Fruit fly (Drosophila melanogaster) whole organism, prepupa: ENCODE data around the gene mab-21.
A peak's percentile ranks its signal among the peaks of the same experiment; 100 is the strongest.

Source experiments
- CG10631 ChIP-seq: fragments of 200-800 bp; sonication (Bioruptor generic); optimal IDR thresholded peaks from 2 replicates; lab custom pipeline; 2016; ENCODE audit warnings: missing biosample characterization, missing genetic modification characterization
- CG10669 ChIP-seq: fragments of 200-800 bp; sonication (Bioruptor generic); optimal IDR thresholded peaks from 3 replicates; lab custom pipeline; 2018; ENCODE audit warnings: missing biosample characterization, mild to moderate bottlenecking, missing genetic modification characterization, moderate library complexity
- CG11294 ChIP-seq: fragments of 200-800 bp; sonication (Bioruptor generic); IDR thresholded peaks from 2 replicates; pipeline ENCODE4 v1.3.6; 2022; ENCODE audit warnings: missing biosample characterization, missing genetic modification characterization
- CG11762 ChIP-seq: fragments of 200-800 bp; sonication (Bioruptor generic); optimal IDR thresholded peaks from 3 replicates; lab custom pipeline; 2016; ENCODE audit warnings: missing biosample characterization, missing genetic modification characterization; ENCODE audit not compliant: insufficient read depth
- CG11902 ChIP-seq: fragments of 200-800 bp; sonication (Bioruptor generic); optimal IDR thresholded peaks from 3 replicates; lab custom pipeline; 2016; ENCODE audit warnings: missing biosample characterization, missing genetic modification characterization
- CG15336 ChIP-seq: fragments of 200-800 bp; sonication (Bioruptor generic); IDR thresholded peaks from 2 replicates; pipeline ENCODE4 v1.3.6; 2022; ENCODE audit warnings: missing biosample characterization, missing genetic modification characterization
- CG1621 ChIP-seq: fragments of 200-800 bp; sonication (Bioruptor generic); optimal IDR thresholded peaks from 3 replicates; lab custom pipeline; 2018; ENCODE audit warnings: missing biosample characterization, mild to moderate bottlenecking, missing genetic modification characterization
- CG16779 ChIP-seq: fragments of 200-800 bp; sonication (Bioruptor generic); optimal IDR thresholded peaks from 3 replicates; lab custom pipeline; 2017; ENCODE audit warnings: missing biosample characterization, mild to moderate bottlenecking, missing genetic modification characterization
- CG3032 ChIP-seq: fragments of 200-800 bp; optimal IDR thresholded peaks from 2 replicates; lab custom pipeline; 2019; ENCODE audit warnings: missing biosample characterization, mild to moderate bottlenecking, missing genetic modification characterization, moderate library complexity
- CG32006 ChIP-seq: fragments of 200-800 bp; sonication (Bioruptor generic); optimal IDR thresholded peaks from 3 replicates; lab custom pipeline; 2017; ENCODE audit warnings: missing biosample characterization, mild to moderate bottlenecking, missing genetic modification characterization
- CG34406 ChIP-seq: fragments of 200-800 bp; sonication (Bioruptor generic); optimal IDR thresholded peaks from 3 replicates; lab custom pipeline; 2016; ENCODE audit warnings: missing biosample characterization, missing genetic modification characterization
- CG3919 ChIP-seq: fragments of 200-800 bp; sonication (Bioruptor generic); optimal IDR thresholded peaks from 3 replicates; lab custom pipeline; 2016; ENCODE audit warnings: missing biosample characterization, missing genetic modification characterization
- CG4318 ChIP-seq: fragments of 200-800 bp; sonication (Bioruptor generic); optimal IDR thresholded peaks from 3 replicates; lab custom pipeline; 2017; ENCODE audit warnings: missing biosample characterization, mild to moderate bottlenecking, missing genetic modification characterization
- CG6163 ChIP-seq: fragments of 200-800 bp; sonication (Bioruptor generic); IDR thresholded peaks from 3 replicates; pipeline ENCODE4 v1.3.6; 2022; ENCODE audit warnings: missing biosample characterization, missing genetic modification characterization
- CG6276 ChIP-seq: fragments of 200-800 bp; sonication (Bioruptor generic); optimal IDR thresholded peaks from 2 replicates; lab custom pipeline; 2017; ENCODE audit warnings: missing biosample characterization, mild to moderate bottlenecking, missing genetic modification characterization
- CG6792 ChIP-seq: fragments of 200-800 bp; sonication (Bioruptor generic); optimal IDR thresholded peaks from 3 replicates; lab custom pipeline; 2016; ENCODE audit warnings: missing biosample characterization, missing genetic modification characterization
- CG6854 ChIP-seq: fragments of 200-800 bp; sonication (Bioruptor generic); optimal IDR thresholded peaks from 2 replicates; lab custom pipeline; 2017; ENCODE audit warnings: missing biosample characterization, mild to moderate bottlenecking, missing genetic modification characterization
- CG8319 ChIP-seq: fragments of 200-800 bp; sonication (Bioruptor generic); optimal IDR thresholded peaks from 3 replicates; lab custom pipeline; 2016; ENCODE audit warnings: missing biosample characterization, missing genetic modification characterization
- CG9139 ChIP-seq: fragments of 200-800 bp; sonication (Bioruptor generic); optimal IDR thresholded peaks from 3 replicates; lab custom pipeline; 2017; ENCODE audit warnings: missing biosample characterization, mild to moderate bottlenecking, missing genetic modification characterization
- Eip75B ChIP-seq: fragments of 200-800 bp; sonication (Bioruptor generic); optimal IDR thresholded peaks from 3 replicates; lab custom pipeline; 2016; ENCODE audit warnings: missing biosample characterization, missing genetic modification characterization
- Eip78C ChIP-seq: fragments of 200-800 bp; sonication (Bioruptor generic); peaks from one replicate; lab custom pipeline; 2016; ENCODE audit warnings: missing biosample characterization, missing genetic modification characterization
- Eip93F ChIP-seq: fragments of 200-800 bp; sonication (Bioruptor generic); optimal IDR thresholded peaks from 2 replicates; lab custom pipeline; 2016; ENCODE audit warnings: missing biosample characterization, mild to moderate bottlenecking, missing genetic modification characterization
- Gug ChIP-seq: fragments of 200-800 bp; sonication (Bioruptor generic); IDR thresholded peaks from 2 replicates; pipeline ENCODE4 v1.3.6; 2022; ENCODE audit warnings: missing biosample characterization, missing genetic modification characterization
- Hr38 ChIP-seq: sonication (Bioruptor generic); optimal IDR thresholded peaks from 2 replicates; lab custom pipeline; 2016; ENCODE audit warnings: missing biosample characterization, missing genetic modification characterization
- Hr39 ChIP-seq: fragments of 200-800 bp; sonication (Bioruptor generic); optimal IDR thresholded peaks from 2 replicates; lab custom pipeline; 2016; ENCODE audit warnings: missing biosample characterization, missing genetic modification characterization
- Hr4 ChIP-seq: fragments of 200-800 bp; sonication (Bioruptor generic); optimal IDR thresholded peaks from 3 replicates; lab custom pipeline; 2016; ENCODE audit warnings: missing biosample characterization, missing genetic modification characterization
- Lpt ChIP-seq: fragments of 200-800 bp; sonication (Bioruptor generic); optimal IDR thresholded peaks from 3 replicates; lab custom pipeline; 2016; ENCODE audit warnings: missing biosample characterization, missing genetic modification characterization
- Met ChIP-seq: fragments of 200-800 bp; sonication (Bioruptor generic); optimal IDR thresholded peaks from 3 replicates; lab custom pipeline; 2016; ENCODE audit warnings: missing biosample characterization, missing genetic modification characterization
- OdsH ChIP-seq: fragments of 200-800 bp; sonication (Bioruptor generic); optimal IDR thresholded peaks from 3 replicates; lab custom pipeline; 2016; ENCODE audit warnings: missing biosample characterization, missing genetic modification characterization
- Smox ChIP-seq: fragments of 200-800 bp; sonication (Bioruptor generic); optimal IDR thresholded peaks from 3 replicates; lab custom pipeline; 2016; ENCODE audit warnings: missing biosample characterization, missing genetic modification characterization
- Sox102F ChIP-seq: fragments of 200-800 bp; sonication (Bioruptor generic); optimal IDR thresholded peaks from 2 replicates; lab custom pipeline; 2016; ENCODE audit warnings: missing biosample characterization, mild to moderate bottlenecking, missing genetic modification characterization
- Sox15 ChIP-seq: fragments of 200-800 bp; sonication (Bioruptor generic); optimal IDR thresholded peaks from 3 replicates; lab custom pipeline; 2016; ENCODE audit warnings: missing biosample characterization, missing genetic modification characterization
- achi ChIP-seq: fragments of 200-800 bp; sonication (Bioruptor generic); optimal IDR thresholded peaks from 3 replicates; lab custom pipeline; 2016; ENCODE audit warnings: missing biosample characterization, missing genetic modification characterization
- acj6 ChIP-seq: fragments of 200-800 bp; sonication (Bioruptor generic); optimal IDR thresholded peaks from 3 replicates; lab custom pipeline; 2016; ENCODE audit warnings: missing biosample characterization, missing genetic modification characterization
- dac ChIP-seq: fragments of 200-800 bp; sonication (Bioruptor generic); optimal IDR thresholded peaks from 2 replicates; lab custom pipeline; 2017; ENCODE audit warnings: missing biosample characterization, mild to moderate bottlenecking, missing genetic modification characterization
- eg ChIP-seq: fragments of 200-800 bp; sonication (Bioruptor generic); IDR thresholded peaks from 3 replicates; pipeline ENCODE4 v1.3.6; 2022; ENCODE audit warnings: missing biosample characterization, missing genetic modification characterization
- esn ChIP-seq: fragments of 200-800 bp; sonication (Bioruptor generic); optimal IDR thresholded peaks from 2 replicates; lab custom pipeline; 2016; ENCODE audit warnings: missing biosample characterization, mild to moderate bottlenecking, missing genetic modification characterization, moderate library complexity
- fd59A ChIP-seq: fragments of 200-800 bp; sonication (Bioruptor generic); optimal IDR thresholded peaks from 2 replicates; lab custom pipeline; 2017; ENCODE audit warnings: missing biosample characterization, mild to moderate bottlenecking, missing genetic modification characterization, missing genetic modification reagents
- fkh ChIP-seq: fragments of 200-800 bp; sonication (Bioruptor generic); optimal IDR thresholded peaks from 3 replicates; lab custom pipeline; 2017; ENCODE audit warnings: missing biosample characterization, mild to moderate bottlenecking, missing genetic modification characterization, moderate library complexity
- lz ChIP-seq: fragments of 200-800 bp; sonication (Bioruptor generic); optimal IDR thresholded peaks from 3 replicates; lab custom pipeline; 2016; ENCODE audit warnings: missing biosample characterization, missing genetic modification characterization
- net ChIP-seq: fragments of 200-800 bp; sonication (Bioruptor generic); optimal IDR thresholded peaks from 3 replicates; lab custom pipeline; 2016; ENCODE audit warnings: missing biosample characterization, missing genetic modification characterization
- pdm3 ChIP-seq: fragments of 200-800 bp; sonication (Bioruptor generic); optimal IDR thresholded peaks from 3 replicates; lab custom pipeline; 2016; ENCODE audit warnings: missing biosample characterization, missing genetic modification characterization
- spab ChIP-seq: fragments of 200-800 bp; sonication (Bioruptor generic); optimal IDR thresholded peaks from 2 replicates; lab custom pipeline; 2017; ENCODE audit warnings: missing biosample characterization, mild to moderate bottlenecking, missing genetic modification characterization, missing genetic modification reagents
- ss ChIP-seq, 2 experiments: fragments of 200-800 bp; sonication (Bioruptor generic); optimal IDR thresholded peaks; 2 replicates in 1 of 2; 3 replicates in 1 of 2; lab custom pipeline; 2017 to 2018; ENCODE audit warnings: mild to moderate bottlenecking in 2 of 2, missing biosample characterization in 2 of 2, missing genetic modification characterization in 2 of 2, moderate library complexity in 1 of 2
- svp ChIP-seq: fragments of 200-800 bp; sonication (Bioruptor generic); peaks from one replicate; lab custom pipeline; 2016; ENCODE audit warnings: missing biosample characterization, missing genetic modification characterization
- vri ChIP-seq: fragments of 200-800 bp; sonication (Bioruptor generic); optimal IDR thresholded peaks from 3 replicates; lab custom pipeline; 2016; ENCODE audit warnings: missing biosample characterization, mild to moderate bottlenecking, missing genetic modification characterization

mab-21 gene

dm6 chrX:6030010-6030409 lies 17.0 kb upstream of the mab-21 start (continued):
- TF ChIP-seq lz (GFP tag; lab: Kevin White, UChicago) = peak; percentile 73
- TF ChIP-seq fd59A (GFP tag; lab: Kevin White, UChicago) = no peak
- peak; percentile 22 for TF ChIP-seq CG11902 (GFP tag; lab: Kevin White, UChicago)
- TF ChIP-seq CG10669 (GFP tag; lab: Kevin White, UChicago) = peak; percentile 17
- no peak for TF ChIP-seq eg (GFP tag; lab: Robert Waterston, UW)
- TF ChIP-seq CG6276 = no peak
- peak; percentile 85 for TF ChIP-seq Eip78C
- TF ChIP-seq net = no peak
- TF ChIP-seq pdm3 = peak; percentile 34
- TF ChIP-seq acj6 (GFP tag; lab: Kevin White, UChicago) = peak; percentile 40
- TF ChIP-seq Sox102F (GFP tag; lab: Kevin White, UChicago) = peak; percentile 70
- peak; percentile 80 for TF ChIP-seq Met (GFP tag; lab: Kevin White, UChicago)
- no peak for TF ChIP-seq CG4318 (GFP tag; lab: Kevin White, UChicago)
- TF ChIP-seq ss (GFP tag; optimal IDR thresholded peaks at IDR 0.05; lab: Kevin White, UChicago) = peak in 1 of 2 experiments; percentile 17
- TF ChIP-seq fkh (GFP tag; lab: Kevin White, UChicago) = no peak
- peak; percentile 44 for TF ChIP-seq vri
- peak; percentile 50 for TF ChIP-seq CG6792 (GFP tag; lab: Kevin White, UChicago)
- TF ChIP-seq CG11762 (GFP tag; lab: Kevin White, UChicago) = no peak
- no peak for TF ChIP-seq CG32006 (GFP tag; lab: Kevin White, UChicago)
- TF ChIP-seq CG8319 (GFP tag; lab: Kevin White, UChicago) = no peak
- TF ChIP-seq OdsH = peak; percentile 8
- TF ChIP-seq CG10631 = peak; percentile 22
- no peak for TF ChIP-seq Lpt (GFP tag; lab: Kevin White, UChicago)

DNA sequence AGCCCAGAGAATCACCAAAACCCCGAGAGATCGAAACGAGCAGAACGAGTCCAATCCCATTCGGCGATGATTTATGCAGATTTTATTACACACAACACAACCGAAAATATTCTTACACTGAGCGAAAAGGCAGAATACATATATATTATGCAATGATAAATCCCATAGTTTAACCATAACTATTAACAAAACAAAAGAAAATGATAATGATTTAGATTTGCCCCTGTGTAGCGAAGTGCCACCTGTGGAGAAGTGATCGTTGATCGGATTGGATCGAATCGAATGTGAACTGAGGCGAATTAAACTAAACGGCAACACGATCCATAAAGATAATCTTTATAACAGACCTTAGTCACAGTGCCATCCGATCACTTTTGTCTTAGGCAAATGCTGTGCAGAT lies 16.0 kb upstream of the mab-21 start:
- TF ChIP-seq CG6163 = no peak
- peak; percentile 18 for TF ChIP-seq Eip78C
- TF ChIP-seq CG11294 (GFP tag; lab: Robert Waterston, UW) = no peak
- no peak for TF ChIP-seq CG16779
- TF ChIP-seq svp (GFP tag; lab: Kevin White, UChicago) = peak; percentile 60
- TF ChIP-seq vri = no peak

DNA sequence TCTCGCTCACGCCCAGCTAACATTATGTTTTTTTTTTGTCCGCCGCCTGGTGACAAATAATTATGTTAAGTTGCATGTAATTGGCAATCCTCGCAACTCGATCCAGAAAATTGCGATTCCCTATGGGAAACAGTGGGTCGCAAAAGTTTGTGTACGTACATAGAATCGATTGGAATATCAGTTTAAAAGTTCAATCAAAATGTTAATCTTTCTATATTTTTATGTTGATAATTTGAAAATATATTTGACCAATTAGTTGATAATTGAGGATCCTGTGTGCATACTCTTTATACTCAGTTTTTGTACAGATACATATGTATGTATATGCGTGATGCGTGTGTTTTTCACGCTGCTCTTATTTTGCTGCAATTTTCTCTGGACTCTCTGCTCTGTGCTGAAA lies 14.9 kb upstream of the mab-21 start:
- peak; percentile 59 for TF ChIP-seq pdm3
- TF ChIP-seq CG6276 = no peak
- TF ChIP-seq CG6792 (GFP tag; lab: Kevin White, UChicago) = peak; percentile 23
- no peak for TF ChIP-seq Sox15
- peak; percentile 43 for TF ChIP-seq CG1621 (tag; lab: Kevin White, UChicago)
- TF ChIP-seq CG9139 (GFP tag; lab: Kevin White, UChicago) = peak; percentile 21
- peak; percentile 1 for TF ChIP-seq CG6854 (GFP tag; lab: Kevin White, UChicago)
- peak; percentile 37 for TF ChIP-seq OdsH
- TF ChIP-seq CG15336 (GFP tag; lab: Robert Waterston, UW) = peak; percentile 81
- TF ChIP-seq Sox102F (GFP tag; lab: Kevin White, UChicago) = peak; percentile 25
- TF ChIP-seq Met (GFP tag; lab: Kevin White, UChicago) = peak; percentile 60
- peak; percentile 46 for TF ChIP-seq CG10631
- TF ChIP-seq lz (GFP tag; lab: Kevin White, UChicago) = peak; percentile 40
- no peak for TF ChIP-seq Eip93F (GFP tag; lab: Kevin White, UChicago)
- peak; percentile 47 for TF ChIP-seq spab (GFP tag; lab: Kevin White, UChicago)
- TF ChIP-seq CG11294 (GFP tag; lab: Robert Waterston, UW) = peak; percentile 55
- TF ChIP-seq Hr4 (GFP tag; lab: Kevin White, UChicago) = peak; percentile 54
- no peak for TF ChIP-seq dac (GFP tag; lab: Kevin White, UChicago)
- TF ChIP-seq Hr38 (GFP tag; lab: Kevin White, UChicago) = no peak
- TF ChIP-seq achi = peak; percentile 67
- TF ChIP-seq CG11902 (GFP tag; lab: Kevin White, UChicago) = peak; percentile 5
- TF ChIP-seq Hr39 = peak; percentile 14
- TF ChIP-seq Smox (GFP tag; lab: Kevin White, UChicago) = peak; percentile 16
- TF ChIP-seq CG34406 (GFP tag; lab: Kevin White, UChicago) = peak; percentile 40
- peak; percentile 48 for TF ChIP-seq acj6 (GFP tag; lab: Kevin White, UChicago)
- peak; percentile 4 for TF ChIP-seq fd59A (GFP tag; lab: Kevin White, UChicago)
- peak; percentile 47 for TF ChIP-seq esn (GFP tag; lab: Kevin White, UChicago)
- peak; percentile 76 for TF ChIP-seq CG3032 (tag; lab: Kevin White, UChicago)
- peak; percentile 12 for TF ChIP-seq CG16779
- TF ChIP-seq net = peak; percentile 38
- TF ChIP-seq Eip78C = peak; percentile 87
- peak; percentile 29 for TF ChIP-seq CG11762 (GFP tag; lab: Kevin White, UChicago)
- TF ChIP-seq Gug (GFP tag; lab: Robert Waterston, UW) = peak; percentile 82
- peak; percentile 82 for TF ChIP-seq CG6163
- TF ChIP-seq Eip75B (GFP tag; lab: Kevin White, UChicago) = peak; percentile 64
- TF ChIP-seq ss (GFP tag; optimal IDR thresholded peaks at IDR 0.05; lab: Kevin White, UChicago) = peak; percentile 62 to 73
- peak; percentile 60 for TF ChIP-seq CG3919 (GFP tag; lab: Kevin White, UChicago)
